Worm (Caenorhabditis elegans) whole organism, late embryonic: Measurements from ENCODE around the gene aat-4.
"Not testable (repeated sequence)": the region's sequence is repeated elsewhere in the genome, so short reads cannot be mapped to it uniquely, and the experiment has no call there.

Experiments used
- C08G9.2 ChIP-seq: sonication (generic microtip); optimal IDR thresholded peaks from 2 replicates; lab custom pipeline; 2016; ENCODE audit warnings: mild to moderate bottlenecking, missing genetic modification characterization, moderate library complexity, missing compliant biosample characterization
- C38D4.7 ChIP-seq: fragments of 200-800 bp; sonication (Bioruptor generic); optimal IDR thresholded peaks from 2 replicates; lab custom pipeline; 2018; ENCODE audit warnings: mild to moderate bottlenecking, missing genetic modification characterization, moderate library complexity, missing compliant biosample characterization
- F13H6.1 ChIP-seq: sonication (generic microtip); optimal IDR thresholded peaks from 2 replicates; lab custom pipeline; 2016; ENCODE audit warnings: missing genetic modification characterization, missing compliant biosample characterization
- Y22D7AL.16 ChIP-seq: sonication (generic microtip); optimal IDR thresholded peaks from 2 replicates; lab custom pipeline; 2016; ENCODE audit warnings: missing genetic modification characterization, missing compliant biosample characterization
- ama-1 ChIP-seq: fragments of 150-350 bp; optimal IDR thresholded peaks from 2 replicates; lab custom pipeline; 2014
- ceh-18 ChIP-seq: sonication (generic microtip); optimal IDR thresholded peaks from 2 replicates; lab custom pipeline; 2016; ENCODE audit warnings: missing genetic modification characterization, missing compliant biosample characterization
- ceh-24 ChIP-seq: sonication (generic microtip); optimal IDR thresholded peaks from 2 replicates; lab custom pipeline; 2016; ENCODE audit warnings: mild to moderate bottlenecking, missing genetic modification characterization, missing compliant biosample characterization
- ceh-30 ChIP-seq: fragments of 150-350 bp; optimal IDR thresholded peaks from 2 replicates; lab custom pipeline; 2014; ENCODE audit warnings: missing biosample characterization, missing genetic modification characterization
- ceh-31 ChIP-seq: sonication (generic microtip); optimal IDR thresholded peaks from 2 replicates; lab custom pipeline; 2016; ENCODE audit warnings: missing genetic modification characterization, missing compliant biosample characterization
- ceh-34 ChIP-seq: sonication (generic microtip); optimal IDR thresholded peaks from 2 replicates; lab custom pipeline; 2016; ENCODE audit warnings: mild to moderate bottlenecking, missing genetic modification characterization, missing compliant biosample characterization
- ceh-45 ChIP-seq: fragments of 200-800 bp; sonication (Bioruptor generic); IDR thresholded peaks from 2 replicates; pipeline ENCODE4 v1.3.6; 2022; ENCODE audit warnings: missing genetic modification reagents, missing genetic modification characterization, missing compliant biosample characterization
- ceh-6 ChIP-seq: fragments of 200-800 bp; sonication (Bioruptor generic); optimal IDR thresholded peaks from 2 replicates; lab custom pipeline; 2018; ENCODE audit warnings: mild to moderate bottlenecking, missing genetic modification characterization, missing compliant biosample characterization
- ceh-9 ChIP-seq: sonication (generic microtip); optimal IDR thresholded peaks from 2 replicates; lab custom pipeline; 2016; ENCODE audit warnings: mild to moderate bottlenecking, missing genetic modification characterization, inconsistent platforms, missing compliant biosample characterization
- dve-1 ChIP-seq: sonication (generic microtip); optimal IDR thresholded peaks from 2 replicates; lab custom pipeline; 2017; ENCODE audit warnings: antibody characterized with exemption, mild to moderate bottlenecking, missing genetic modification characterization, missing compliant biosample characterization
- elt-4 ChIP-seq: sonication (generic microtip); optimal IDR thresholded peaks from 2 replicates; lab custom pipeline; 2016; ENCODE audit warnings: missing genetic modification characterization, missing compliant biosample characterization
- eyg-1 ChIP-seq: sonication (generic microtip); optimal IDR thresholded peaks from 2 replicates; lab custom pipeline; 2016; ENCODE audit warnings: missing genotype, missing genetic modification characterization, missing compliant biosample characterization
- fax-1 ChIP-seq: sonication (generic microtip); optimal IDR thresholded peaks from 2 replicates; lab custom pipeline; 2016; ENCODE audit warnings: missing genotype, missing genetic modification characterization, missing compliant biosample characterization
- fkh-10 ChIP-seq: fragments of 150-350 bp; optimal IDR thresholded peaks from 2 replicates; lab custom pipeline; 2014; ENCODE audit warnings: missing biosample characterization, missing genetic modification reagents, missing genetic modification characterization
- fkh-6 ChIP-seq: sonication (generic microtip); optimal IDR thresholded peaks from 2 replicates; lab custom pipeline; 2016; ENCODE audit warnings: missing genetic modification characterization, missing compliant biosample characterization
- gmeb-2 ChIP-seq: sonication (generic microtip); optimal IDR thresholded peaks from 2 replicates; lab custom pipeline; 2016; ENCODE audit warnings: missing genetic modification characterization, inconsistent platforms, missing compliant biosample characterization
- hlh-13 ChIP-seq: fragments of 200-800 bp; sonication (Bioruptor generic); optimal IDR thresholded peaks from 2 replicates; lab custom pipeline; 2018; ENCODE audit warnings: mild to moderate bottlenecking, missing genetic modification characterization, missing compliant biosample characterization
- hlh-15 ChIP-seq: sonication (generic microtip); optimal IDR thresholded peaks from 2 replicates; lab custom pipeline; 2016; ENCODE audit warnings: missing genetic modification characterization, missing compliant biosample characterization
- hlh-8 ChIP-seq: sonication (generic microtip); optimal IDR thresholded peaks from 2 replicates; lab custom pipeline; 2016; ENCODE audit warnings: missing genotype, missing genetic modification characterization, missing compliant biosample characterization
- lim-6 ChIP-seq: sonication (generic microtip); optimal IDR thresholded peaks from 2 replicates; lab custom pipeline; 2016; ENCODE audit warnings: missing genetic modification characterization, missing compliant biosample characterization
- mec-3 ChIP-seq: sonication (generic microtip); optimal IDR thresholded peaks from 2 replicates; lab custom pipeline; 2016; ENCODE audit warnings: borderline replicate concordance, missing genetic modification characterization, missing compliant biosample characterization
- nfya-1 ChIP-seq: sonication (generic microtip); optimal IDR thresholded peaks from 2 replicates; lab custom pipeline; 2017; ENCODE audit warnings: missing genetic modification characterization, mild to moderate bottlenecking, missing compliant biosample characterization, antibody characterized with exemption, moderate library complexity
- nhr-11 ChIP-seq: fragments of 150-350 bp; optimal IDR thresholded peaks from 2 replicates; lab custom pipeline; 2014; ENCODE audit warnings: missing biosample characterization, missing genetic modification characterization
- nhr-232 ChIP-seq: sonication (generic microtip); optimal IDR thresholded peaks from 2 replicates; lab custom pipeline; 2016; ENCODE audit warnings: missing genetic modification characterization, missing compliant biosample characterization
- odd-2 ChIP-seq: sonication (generic microtip); optimal IDR thresholded peaks from 2 replicates; lab custom pipeline; 2017; ENCODE audit warnings: antibody characterized with exemption, mild to moderate bottlenecking, missing genetic modification characterization, missing compliant biosample characterization
- pax-1 ChIP-seq: fragments of 150-350 bp; optimal IDR thresholded peaks from 2 replicates; lab custom pipeline; 2014; ENCODE audit warnings: missing biosample characterization, missing genetic modification characterization
- pqm-1 ChIP-seq: sonication (generic microtip); optimal IDR thresholded peaks from 2 replicates; lab custom pipeline; 2016; ENCODE audit warnings: missing genetic modification characterization, missing compliant biosample characterization
- ref-2 ChIP-seq: sonication (generic microtip); optimal IDR thresholded peaks from 2 replicates; lab custom pipeline; 2016; ENCODE audit warnings: missing genetic modification characterization, missing compliant biosample characterization
- sdc-2 ChIP-seq: sonication (generic microtip); optimal IDR thresholded peaks from 2 replicates; lab custom pipeline; 2016; ENCODE audit warnings: missing genotype, missing genetic modification characterization, missing compliant biosample characterization
- sox-2 ChIP-seq: fragments of 200-800 bp; sonication (Bioruptor generic); IDR thresholded peaks from 2 replicates; pipeline ENCODE4 v1.3.6; 2022; ENCODE audit warnings: missing genetic modification reagents, missing genetic modification characterization, missing compliant biosample characterization
- tbx-7 ChIP-seq: sonication (generic microtip); optimal IDR thresholded peaks from 2 replicates; lab custom pipeline; 2016; ENCODE audit warnings: missing genotype, missing genetic modification characterization, missing compliant biosample characterization
- unc-86 ChIP-seq: sonication (generic microtip); optimal IDR thresholded peaks from 2 replicates; lab custom pipeline; 2016; ENCODE audit warnings: missing genetic modification characterization, missing compliant biosample characterization
- zip-5 ChIP-seq: sonication (generic microtip); optimal IDR thresholded peaks from 2 replicates; lab custom pipeline; 2016; ENCODE audit warnings: missing genetic modification characterization, missing compliant biosample characterization
- ztf-16 ChIP-seq: sonication (generic microtip); optimal IDR thresholded peaks from 2 replicates; lab custom pipeline; 2017; ENCODE audit warnings: missing genetic modification characterization, missing compliant biosample characterization

aat-4 gene

ce11 chrIV:6258967-6259366 is 16.6 kb downstream of the aat-4 start:
- TF ChIP-seq ama-1 (lab: Kevin White, UChicago) (no peak), hlh-15 (no peak), C08G9.2 (no peak), gmeb-2 (tag; lab: Kevin White, UChicago) (no peak), sdc-2 (no peak), ceh-31 (no peak), lim-6 (no peak), zip-5 (tag; lab: Kevin White, UChicago) (no peak), ceh-18 (tag; lab: Kevin White, UChicago) (no peak), odd-2 (tag; lab: Kevin White, UChicago) (no peak), ceh-9 (tag; lab: Kevin White, UChicago) (no peak), ceh-45 (GFP tag; lab: Robert Waterston, UW) (no peak), mec-3 (no peak), ceh-24 (tag; lab: Kevin White, UChicago) (no peak), eyg-1 (tag; lab: Kevin White, UChicago) (no peak), pax-1 (tag; lab: Kevin White, UChicago) (no peak)

- no peak for TF ChIP-seq fkh-6 (tag; lab: Kevin White, UChicago)
- no peak for TF ChIP-seq sox-2 (GFP tag; lab: Robert Waterston, UW)
- TF ChIP-seq F13H6.1 = no peak
- TF ChIP-seq tbx-7 (tag; lab: Kevin White, UChicago) = no peak
- TF ChIP-seq nfya-1 (tag; lab: Kevin White, UChicago) = no peak
- TF ChIP-seq zip-5 (tag; lab: Kevin White, UChicago) = no peak
- no peak for TF ChIP-seq unc-86
- TF ChIP-seq C38D4.7 (GFP tag; lab: Kevin White, UChicago) = no peak
- TF ChIP-seq eyg-1 (tag; lab: Kevin White, UChicago) = no peak
- TF ChIP-seq ztf-16 (tag; lab: Kevin White, UChicago) = no peak
- no peak for TF ChIP-seq nhr-232 (tag; lab: Kevin White, UChicago)
Measured at ce11 chrIV:6254635-6255034, 20.9 kb downstream of the aat-4 start, which contains the start of gene T13A10.64. Gene T13A10.64, plus strand, starts transcription at chrIV:6254935.

- TF ChIP-seq mec-3; pqm-1 (tag; lab: Kevin White, UChicago); fax-1 (tag; lab: Kevin White, UChicago): not testable (repeated sequence)
Measured at ce11 chrIV:6253000-6253399, 22.5 kb downstream of the aat-4 start, which contains the start of gene T13A10.2. Gene T13A10.2, plus strand, starts transcription at chrIV:6253300.

ce11 chrIV:6249591-6249990 is 25.9 kb downstream of the aat-4 start, which contains the start of gene F58F9.1:
Gene F58F9.1, plus strand, starts transcription at chrIV:6249841.
- no peak for TF ChIP-seq Y22D7AL.16
- TF ChIP-seq elt-4 = no peak
- no peak for TF ChIP-seq sox-2 (GFP tag; lab: Robert Waterston, UW)
- TF ChIP-seq C38D4.7 (GFP tag; lab: Kevin White, UChicago) = no peak
- no peak for TF ChIP-seq tbx-7 (tag; lab: Kevin White, UChicago)
- no peak for TF ChIP-seq ceh-34 (tag; lab: Kevin White, UChicago)
- TF ChIP-seq ceh-30 = no peak
- no peak for TF ChIP-seq ref-2 (tag; lab: Kevin White, UChicago)
- TF ChIP-seq unc-86 = no peak
- TF ChIP-seq dve-1 (tag; lab: Kevin White, UChicago) = no peak
- TF ChIP-seq nhr-11 = no peak
- TF ChIP-seq ceh-18 (tag; lab: Kevin White, UChicago) = no peak
- no peak for TF ChIP-seq hlh-8 (tag; lab: Kevin White, UChicago)
- no peak for TF ChIP-seq hlh-13 (GFP tag; lab: Kevin White, UChicago)
- TF ChIP-seq odd-2 (tag; lab: Kevin White, UChicago) = no peak
- TF ChIP-seq fkh-10 = no peak
- no peak for TF ChIP-seq ceh-24 (tag; lab: Kevin White, UChicago)
- TF ChIP-seq ztf-16 (tag; lab: Kevin White, UChicago) = no peak
- no peak for TF ChIP-seq fkh-6 (tag; lab: Kevin White, UChicago)
- no peak for TF ChIP-seq ceh-6 (GFP tag; lab: Kevin White, UChicago)
